Worm (Caenorhabditis elegans) whole organism, L4 larva: ENCODE measurements around the gene Y36E3A.2.
A peak's percentile ranks its signal among the peaks of the same experiment; 100 is the strongest.

Source experiments
- F37D6.2 ChIP-seq: sonication (generic microtip); optimal IDR thresholded peaks from 2 replicates; lab custom pipeline; 2016; ENCODE audit warnings: mild to moderate bottlenecking, missing genetic modification characterization, missing compliant biosample characterization
- T20F7.1 ChIP-seq: fragments of 200-800 bp; sonication (Bioruptor generic); optimal IDR thresholded peaks from 2 replicates; lab custom pipeline; 2018; ENCODE audit warnings: mild to moderate bottlenecking, missing genetic modification characterization, missing compliant biosample characterization
- Y105C5A.15 ChIP-seq: fragments of 200-800 bp; sonication (Bioruptor generic); IDR thresholded peaks from 2 replicates; pipeline ENCODE4 v1.3.6; 2022; ENCODE audit warnings: missing genetic modification characterization, missing compliant biosample characterization
- aly-2 ChIP-seq: sonication (generic microtip); optimal IDR thresholded peaks from 2 replicates; lab custom pipeline; 2018; ENCODE audit warnings: missing biosample characterization, missing genetic modification characterization
- ceh-32 ChIP-seq: sonication (generic microtip); optimal IDR thresholded peaks from 2 replicates; lab custom pipeline; 2016; ENCODE audit warnings: mild to moderate bottlenecking, missing genetic modification characterization, missing compliant biosample characterization; ENCODE audit not compliant: poor library complexity
- ceh-82 ChIP-seq: sonication (generic microtip); optimal IDR thresholded peaks from 2 replicates; lab custom pipeline; 2017; ENCODE audit warnings: missing biosample characterization, missing genetic modification characterization
- daf-16 ChIP-seq, 3 experiments: sonication (generic microtip); optimal IDR thresholded peaks; 2 replicates each; lab custom pipeline; 2016 to 2017; ENCODE audit warnings: missing genetic modification characterization in 3 of 3, missing genetic modification reagents in 3 of 3, mild to moderate bottlenecking in 2 of 3, missing compliant biosample characterization in 2 of 3, missing biosample characterization in 1 of 3, moderate library complexity in 1 of 3
- daf-19 ChIP-seq: fragments of 200-800 bp; sonication (Bioruptor generic); conservative IDR thresholded peaks from 2 replicates; pipeline ENCODE4 v1.3.6; 2022; ENCODE audit warnings: missing genetic modification characterization, missing compliant biosample characterization
- daf-8 ChIP-seq: fragments of 200-800 bp; sonication (Bioruptor generic); IDR thresholded peaks from 2 replicates; pipeline ENCODE4 v1.3.6; 2022; ENCODE audit warnings: missing genetic modification characterization, missing compliant biosample characterization
- dmd-6 ChIP-seq: fragments of 200-800 bp; sonication (Bioruptor generic); IDR thresholded peaks from 2 replicates; pipeline ENCODE4 v1.3.6; 2022; ENCODE audit warnings: missing genetic modification reagents, missing genetic modification characterization, missing compliant biosample characterization
- dve-1 ChIP-seq: sonication (generic microtip); optimal IDR thresholded peaks from 2 replicates; lab custom pipeline; 2017; ENCODE audit warnings: antibody characterized with exemption, mild to moderate bottlenecking, missing genetic modification characterization, missing compliant biosample characterization; ENCODE audit not compliant: insufficient read depth
- egl-27 ChIP-seq: sonication (generic microtip); optimal IDR thresholded peaks from 3 replicates; lab custom pipeline; 2017; ENCODE audit warnings: missing biosample characterization, missing genetic modification reagents, missing genetic modification characterization
- fkh-10 ChIP-seq: fragments of 150-350 bp; optimal IDR thresholded peaks from 2 replicates; lab custom pipeline; 2014; ENCODE audit warnings: missing biosample characterization, missing genetic modification reagents, missing genetic modification characterization
- hif-1 ChIP-seq, 2 experiments: sonication (generic microtip); optimal IDR thresholded peaks; 2 replicates each; lab custom pipeline; 2016 to 2017; ENCODE audit warnings: missing compliant biosample characterization in 2 of 2, missing genetic modification characterization in 2 of 2, missing genetic modification reagents in 2 of 2, missing genotype in 2 of 2, mild to moderate bottlenecking in 1 of 2
- hlh-11 ChIP-seq: fragments of 200-800 bp; sonication (Bioruptor generic); optimal IDR thresholded peaks from 2 replicates; lab custom pipeline; 2018; ENCODE audit warnings: mild to moderate bottlenecking, missing genetic modification characterization, missing compliant biosample characterization
- jun-1 ChIP-seq: fragments of 150-350 bp; optimal IDR thresholded peaks from 2 replicates; lab custom pipeline; 2014; ENCODE audit warnings: missing biosample characterization, missing genetic modification reagents, missing genetic modification characterization
- lin-13 ChIP-seq: fragments of 150-350 bp; optimal IDR thresholded peaks from 2 replicates; lab custom pipeline; 2014; ENCODE audit warnings: missing biosample characterization, missing genetic modification reagents, missing genetic modification characterization
- lin-38 ChIP-seq: fragments of 200-800 bp; sonication (Bioruptor generic); IDR thresholded peaks from 2 replicates; pipeline ENCODE4 v1.3.6; 2022; ENCODE audit warnings: missing genetic modification reagents, missing genetic modification characterization, missing compliant biosample characterization
- lir-3 ChIP-seq: sonication (generic microtip); optimal IDR thresholded peaks from 2 replicates; lab custom pipeline; 2016; ENCODE audit warnings: mild to moderate bottlenecking, missing genetic modification characterization, missing compliant biosample characterization
- madf-5 ChIP-seq, 2 experiments: fragments of 200-800 bp; sonication (Bioruptor generic); IDR thresholded peaks; 2 replicates each; pipeline ENCODE4 v1.3.6; 2022; ENCODE audit warnings: missing compliant biosample characterization in 2 of 2, missing genetic modification characterization in 2 of 2
- madf-9 ChIP-seq: fragments of 200-800 bp; sonication (Bioruptor generic); conservative IDR thresholded peaks from 2 replicates; pipeline ENCODE4 v1.3.6; 2022; ENCODE audit warnings: missing genetic modification reagents, missing genetic modification characterization, missing compliant biosample characterization
- mep-1 ChIP-seq: fragments of 150-350 bp; sonication (generic microtip); optimal IDR thresholded peaks from 3 replicates; lab custom pipeline; 2014; ENCODE audit warnings: missing biosample characterization, missing genetic modification characterization
- mxl-3 ChIP-seq: fragments of 200-800 bp; sonication (Bioruptor generic); optimal IDR thresholded peaks from 2 replicates; lab custom pipeline; 2018; ENCODE audit warnings: mild to moderate bottlenecking, missing genetic modification characterization, missing compliant biosample characterization
- nhr-102 ChIP-seq: sonication (generic microtip); optimal IDR thresholded peaks from 2 replicates; lab custom pipeline; 2016; ENCODE audit warnings: mild to moderate bottlenecking, missing genetic modification characterization, moderate library complexity, missing compliant biosample characterization
- nhr-28 ChIP-seq: fragments of 150-350 bp; optimal IDR thresholded peaks from 2 replicates; lab custom pipeline; 2014; ENCODE audit warnings: missing biosample characterization, missing genetic modification characterization
- nhr-77 ChIP-seq: fragments of 150-350 bp; optimal IDR thresholded peaks from 2 replicates; lab custom pipeline; 2014; ENCODE audit warnings: missing biosample characterization, missing genetic modification characterization
- pha-4 ChIP-seq, 2 experiments: fragments of 150-350 bp in 1 of 2; fragments of 200-800 bp in 1 of 2; sonication (Bioruptor generic) in 1 of 2; IDR thresholded peaks in 1 of 2; optimal IDR thresholded peaks in 1 of 2; 2 replicates each; pipeline versions ENCODE4 v1.3.6 to Lab custom; 2014 to 2022; ENCODE audit warnings: missing genetic modification characterization in 2 of 2, missing genetic modification reagents in 2 of 2, missing biosample characterization in 1 of 2, missing compliant biosample characterization in 1 of 2
- pqm-1 ChIP-seq: sonication (generic microtip); optimal IDR thresholded peaks from 2 replicates; lab custom pipeline; 2017; ENCODE audit warnings: missing biosample characterization, missing genetic modification characterization
- rbr-2 ChIP-seq: sonication (generic microtip); optimal IDR thresholded peaks from 2 replicates; lab custom pipeline; 2016; ENCODE audit warnings: missing genotype, missing genetic modification characterization, missing compliant biosample characterization
- saeg-2 ChIP-seq: fragments of 200-800 bp; sonication (Bioruptor generic); IDR thresholded peaks from 2 replicates; pipeline ENCODE4 v1.3.6; 2022; ENCODE audit warnings: missing genetic modification reagents, missing genetic modification characterization, missing compliant biosample characterization
- sdz-12 ChIP-seq: fragments of 200-800 bp; sonication (Bioruptor generic); optimal IDR thresholded peaks from 2 replicates; lab custom pipeline; 2018; ENCODE audit warnings: mild to moderate bottlenecking, missing genetic modification characterization, missing compliant biosample characterization
- skn-1 ChIP-seq: fragments of 150-350 bp; optimal IDR thresholded peaks from 2 replicates; lab custom pipeline; 2014; ENCODE audit warnings: missing biosample characterization, missing genetic modification characterization
- spr-1 ChIP-seq: sonication (generic microtip); optimal IDR thresholded peaks from 2 replicates; lab custom pipeline; 2016; ENCODE audit warnings: mild to moderate bottlenecking, missing genetic modification characterization, missing compliant biosample characterization
- unc-130 ChIP-seq: sonication (generic microtip); optimal IDR thresholded peaks from 2 replicates; lab custom pipeline; 2016; ENCODE audit warnings: missing genetic modification reagents, missing genetic modification characterization, missing compliant biosample characterization
- unc-39 ChIP-seq: sonication (generic microtip); optimal IDR thresholded peaks from 2 replicates; lab custom pipeline; 2017; ENCODE audit warnings: missing biosample characterization, missing genetic modification characterization
- unc-62 ChIP-seq, 3 experiments: fragments of 150-350 bp in 1 of 3; sonication (generic microtip); optimal IDR thresholded peaks in 2 of 3; peaks in 1 of 3; 1 replicate in 1 of 3; 2 replicates in 2 of 3; lab custom pipeline; 2014 to 2017; ENCODE audit warnings: missing biosample characterization in 3 of 3, missing genetic modification characterization in 3 of 3, missing genetic modification reagents in 3 of 3, missing genotype in 1 of 3
- vab-7 ChIP-seq: fragments of 200-800 bp; sonication (Bioruptor generic); IDR thresholded peaks from 2 replicates; pipeline ENCODE4 v1.3.6; 2022; ENCODE audit warnings: missing genetic modification reagents, missing genetic modification characterization, missing compliant biosample characterization
- zfp-3 ChIP-seq: fragments of 200-800 bp; sonication (Bioruptor generic); conservative IDR thresholded peaks from 2 replicates; pipeline ENCODE4 v1.3.6; 2022; ENCODE audit warnings: missing genetic modification reagents, missing genetic modification characterization, missing compliant biosample characterization
- zip-11 ChIP-seq: fragments of 200-800 bp; sonication (Bioruptor generic); IDR thresholded peaks from 2 replicates; pipeline ENCODE4 v1.3.6; 2022; ENCODE audit warnings: missing genetic modification characterization, missing compliant biosample characterization

The Y36E3A.2 gene

DNA sequence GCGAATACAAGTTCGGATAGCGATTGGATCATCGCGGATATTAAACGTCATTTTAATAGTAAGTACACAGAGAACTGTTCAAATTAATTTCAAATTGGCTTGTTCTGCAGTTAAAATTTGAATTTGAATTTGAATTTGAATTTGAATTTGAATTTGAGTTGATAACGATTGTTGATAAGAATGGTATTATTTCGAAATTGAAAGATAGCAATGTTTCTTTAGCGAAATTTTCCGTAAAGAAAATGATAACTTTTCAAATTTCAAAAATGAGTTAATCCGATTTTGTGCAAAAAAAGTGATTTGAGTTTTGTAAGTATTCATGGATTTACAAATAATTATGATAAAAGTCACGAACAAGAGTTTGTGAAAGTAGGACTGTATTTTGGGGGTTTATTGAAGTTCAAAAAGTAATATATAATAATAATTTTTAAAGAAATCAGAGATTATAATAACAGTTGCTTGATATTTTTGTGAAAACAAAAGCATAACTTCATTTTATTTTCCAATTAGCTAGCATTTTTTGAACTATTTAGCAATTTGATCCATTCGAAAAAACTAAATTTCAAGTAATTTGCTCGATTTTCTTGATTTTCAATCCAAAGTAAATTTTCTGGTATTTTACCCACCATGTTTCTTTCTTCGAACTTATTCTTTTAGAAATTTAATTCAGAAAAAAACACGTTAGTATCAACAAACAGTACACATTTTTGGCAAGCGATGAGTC, at the start of gene Y36E3A.2:
Y36E3A.2 (plus strand) TSS at position 674 of the 724 bp plus-strand sequence.
- no peak for TF ChIP-seq zip-11 (GFP tag; lab: Robert Waterston, UW)
- TF ChIP-seq egl-27 = no peak
- no peak for TF ChIP-seq rbr-2 (tag; lab: Kevin White, UChicago)
- TF ChIP-seq nhr-28 (tag; lab: Kevin White, UChicago) = peak; percentile 6
- no peak for TF ChIP-seq sdz-12 (GFP tag; lab: Kevin White, UChicago)
- TF ChIP-seq pqm-1 (tag; lab: Kevin White, UChicago) = peak; percentile 65
- no peak for TF ChIP-seq hif-1 (tag; optimal IDR thresholded peaks at IDR 0.05; lab: Kevin White, UChicago)
- TF ChIP-seq hlh-11 (tag; lab: Kevin White, UChicago) = no peak
- no peak for TF ChIP-seq aly-2 (tag; lab: Kevin White, UChicago)
- peak; percentile 32 for TF ChIP-seq dve-1
- no peak for TF ChIP-seq unc-62 (GFP tag; optimal IDR thresholded peaks at IDR 0.05 in 1 of 2; lab: Kevin White, UChicago)
- no peak for TF ChIP-seq unc-62 (tag; optimal IDR thresholded peaks at IDR 0.05; lab: Kevin White, UChicago)
- no peak for TF ChIP-seq unc-39 (tag; lab: Kevin White, UChicago)
- TF ChIP-seq unc-130 (GFP tag; lab: Kevin White, UChicago) = no peak
- no peak for TF ChIP-seq jun-1 (tag; lab: Kevin White, UChicago)
- TF ChIP-seq F37D6.2 = no peak
- TF ChIP-seq lin-13 (GFP tag; lab: Kevin White, UChicago) = no peak
- no peak for TF ChIP-seq madf-9 (GFP tag; lab: Robert Waterston, UW)
- TF ChIP-seq Y105C5A.15 = no peak
- TF ChIP-seq madf-5 (GFP tag; IDR thresholded peaks at IDR 0.05; lab: Robert Waterston, UW) = no peak
- TF ChIP-seq T20F7.1 = no peak
- no peak for TF ChIP-seq spr-1 (tag; lab: Kevin White, UChicago)
- no peak for TF ChIP-seq lir-3 (tag; lab: Kevin White, UChicago)
- TF ChIP-seq skn-1 (tag; lab: Kevin White, UChicago) = no peak
- TF ChIP-seq lin-38 (GFP tag; lab: Robert Waterston, UW) = no peak
- no peak for TF ChIP-seq daf-16 (GFP tag; optimal IDR thresholded peaks at IDR 0.05; lab: Kevin White, UChicago)
- TF ChIP-seq daf-16 (tag; optimal IDR thresholded peaks at IDR 0.05; lab: Kevin White, UChicago) = peak; percentile 30
- no peak for TF ChIP-seq zfp-3 (GFP tag; lab: Robert Waterston, UW)
- TF ChIP-seq, all 104 proteins: peak for 4

DNA sequence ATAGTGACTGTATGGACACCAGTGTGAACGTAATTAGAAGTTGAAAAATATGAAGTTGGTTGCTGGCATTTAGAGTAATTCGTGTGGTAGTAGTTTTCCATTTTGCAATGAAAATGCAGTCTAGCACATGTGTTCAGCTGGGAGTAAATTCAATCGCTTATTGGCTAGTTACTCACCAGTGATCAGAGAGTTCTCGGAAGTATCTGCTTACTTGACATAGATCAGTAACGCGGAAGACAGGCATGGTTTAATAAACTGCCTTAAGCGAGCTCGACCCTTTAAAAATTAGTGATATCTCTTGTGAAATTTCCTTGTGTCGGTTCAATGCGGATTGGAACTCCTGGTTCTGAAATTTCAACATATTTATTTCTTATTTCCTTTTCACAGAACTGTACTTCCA, 49.6 kb upstream of the Y36E3A.2 start, which contains the start of gene srh-52:
srh-52 (minus strand) TSS at position 101 of the 400 bp plus-strand sequence.
- TF ChIP-seq daf-8 (GFP tag; lab: Robert Waterston, UW) (no peak), ceh-82 (tag; lab: Kevin White, UChicago) (no peak), jun-1 (tag; lab: Kevin White, UChicago) (no peak), fkh-10 (GFP tag; lab: Kevin White, UChicago) (no peak), mep-1 (tag; lab: Kevin White, UChicago) (no peak), mxl-3 (GFP tag; lab: Kevin White, UChicago) (no peak), lin-38 (GFP tag; lab: Robert Waterston, UW) (no peak), unc-62 (GFP tag; optimal IDR thresholded peaks at IDR 0.05 in 1 of 2; lab: Kevin White, UChicago) (no peak), unc-62 (tag; optimal IDR thresholded peaks at IDR 0.05; lab: Kevin White, UChicago) (no peak), nhr-77 (tag; lab: Kevin White, UChicago) (no peak), nhr-102 (tag; lab: Kevin White, UChicago) (no peak), ceh-32 (tag; lab: Kevin White, UChicago) (no peak), daf-19 (GFP tag; lab: Robert Waterston, UW) (no peak), dmd-6 (GFP tag; lab: Robert Waterston, UW) (no peak), zfp-3 (GFP tag; lab: Robert Waterston, UW) (no peak), aly-2 (tag; lab: Kevin White, UChicago) (no peak), pha-4 (GFP tag; IDR thresholded peaks at IDR 0.05; lab: Robert Waterston, UW) (no peak), pha-4 (tag; optimal IDR thresholded peaks at IDR 0.05; lab: Kevin White, UChicago) (no peak), vab-7 (no peak), saeg-2 (GFP tag; lab: Robert Waterston, UW) (no peak)
- TF ChIP-seq, all 104 proteins: peak for 0
